Fruit fly (Drosophila melanogaster): Measurements from ENCODE around the gene CG12576.

dm6 chrX:22477689-22478590, 4.2 kb downstream of the CG12576 start:
- TF ChIP-seq Myc (optimal IDR thresholded peaks at IDR 0.05) (no peak), ttk (optimal IDR thresholded peaks at IDR 0.05) (no peak)
